Fruit fly (Drosophila melanogaster) whole organism, embryonic: Measurements from ENCODE around the gene Nplp3.
A peak's percentile ranks its signal among the peaks of the same experiment; 100 is the strongest.

ENCODE experiments used
- Ada2b ChIP-seq: fragments of 200-800 bp; sonication (Bioruptor generic); IDR thresholded peaks from 2 replicates; pipeline ENCODE4 v1.3.6; 2022; ENCODE audit warnings: missing biosample characterization, missing genetic modification characterization
- Aef1 ChIP-seq: fragments of 200-800 bp; sonication (Bioruptor generic); IDR thresholded peaks from 3 replicates; pipeline ENCODE4 v1.3.6; 2022; ENCODE audit warnings: missing biosample characterization, missing genetic modification characterization
- Atf6 ChIP-seq: fragments of 200-800 bp; sonication (Bioruptor generic); IDR thresholded peaks from 2 replicates; pipeline ENCODE4 v1.3.6; 2022; ENCODE audit warnings: missing biosample characterization, missing genetic modification characterization
- CG11093 ChIP-seq: fragments of 200-800 bp; sonication (Bioruptor generic); IDR thresholded peaks from 3 replicates; pipeline ENCODE4 v1.3.6; 2022; ENCODE audit warnings: missing biosample characterization, missing genetic modification characterization
- CG13296 ChIP-seq: fragments of 200-800 bp; sonication (Bioruptor generic); optimal IDR thresholded peaks from 3 replicates; lab custom pipeline; 2018; ENCODE audit warnings: missing biosample characterization, mild to moderate bottlenecking, missing genetic modification characterization
- CG14441 ChIP-seq: fragments of 200-800 bp; sonication (Bioruptor generic); IDR thresholded peaks from 2 replicates; pipeline ENCODE4 v1.3.6; 2022; ENCODE audit warnings: missing biosample characterization, missing genetic modification characterization
- CG16813 ChIP-seq: fragments of 200-800 bp; sonication (Bioruptor generic); IDR thresholded peaks from 3 replicates; pipeline ENCODE4 v1.3.6; 2022; ENCODE audit warnings: missing biosample characterization, missing genetic modification characterization; ENCODE audit not compliant: partially characterized antibody
- CG17186 ChIP-seq: fragments of 200-800 bp; sonication (Bioruptor generic); optimal IDR thresholded peaks from 3 replicates; lab custom pipeline; 2017; ENCODE audit warnings: missing biosample characterization, missing genetic modification reagents, missing genetic modification characterization
- CG17385 ChIP-seq: fragments of 200-800 bp; sonication (Bioruptor generic); optimal IDR thresholded peaks from 3 replicates; lab custom pipeline; 2018; ENCODE audit warnings: missing biosample characterization, mild to moderate bottlenecking, missing genetic modification characterization
- CG30403 ChIP-seq: fragments of 200-800 bp; sonication (Bioruptor generic); optimal IDR thresholded peaks from 3 replicates; lab custom pipeline; 2016; ENCODE audit warnings: missing biosample characterization, missing genetic modification characterization
- CG31441 ChIP-seq: fragments of 200-800 bp; sonication (Bioruptor generic); IDR thresholded peaks from 2 replicates; pipeline ENCODE4 v1.3.6; 2022; ENCODE audit warnings: missing biosample characterization, missing genetic modification characterization
- CG4282 ChIP-seq: fragments of 200-800 bp; sonication (Bioruptor generic); optimal IDR thresholded peaks from 2 replicates; lab custom pipeline; 2016; ENCODE audit warnings: missing biosample characterization, missing genetic modification characterization
- CG4424 ChIP-seq: fragments of 200-800 bp; sonication (Bioruptor generic); optimal IDR thresholded peaks from 3 replicates; lab custom pipeline; 2016; ENCODE audit warnings: missing biosample characterization, missing genetic modification characterization
- CG8388 ChIP-seq: fragments of 200-800 bp; sonication (Bioruptor generic); optimal IDR thresholded peaks from 2 replicates; lab custom pipeline; 2019; ENCODE audit warnings: missing biosample characterization, mild to moderate bottlenecking, missing genetic modification characterization, moderate library complexity
- CoRest ChIP-seq: fragments of 200-800 bp; sonication (Bioruptor generic); optimal IDR thresholded peaks from 3 replicates; lab custom pipeline; 2018; ENCODE audit warnings: missing biosample characterization, mild to moderate bottlenecking, missing genetic modification characterization, moderate library complexity
- Dref ChIP-seq: fragments of 200-800 bp; sonication (Bioruptor generic); IDR thresholded peaks from 2 replicates; pipeline ENCODE4 v1.3.6; 2022; ENCODE audit warnings: missing biosample characterization, missing genetic modification characterization
- Drgx ChIP-seq: fragments of 200-800 bp; sonication (Bioruptor generic); IDR thresholded peaks from 2 replicates; pipeline ENCODE4 v1.3.6; 2022; ENCODE audit warnings: missing biosample characterization, missing genetic modification characterization
- Fer2 ChIP-seq: fragments of 200-800 bp; sonication (Bioruptor generic); optimal IDR thresholded peaks from 2 replicates; lab custom pipeline; 2018; ENCODE audit warnings: missing biosample characterization, mild to moderate bottlenecking, missing genetic modification characterization, moderate library complexity
- H15 ChIP-seq: fragments of 200-800 bp; sonication (Bioruptor generic); IDR thresholded peaks from 3 replicates; pipeline ENCODE4 v1.3.6; 2022; ENCODE audit warnings: missing biosample characterization, missing genetic modification characterization
- Hmr ChIP-seq: fragments of 200-800 bp; sonication (Bioruptor generic); optimal IDR thresholded peaks from 3 replicates; lab custom pipeline; 2017; ENCODE audit warnings: mild to moderate bottlenecking, missing biosample characterization, missing genetic modification reagents, missing genetic modification characterization
- Hr51 ChIP-seq, 2 experiments: fragments of 200-800 bp; sonication (Bioruptor generic); optimal IDR thresholded peaks; 2 replicates in 1 of 2; 3 replicates in 1 of 2; lab custom pipeline; 2016 to 2018; ENCODE audit warnings: missing biosample characterization in 2 of 2, missing genetic modification characterization in 2 of 2, mild to moderate bottlenecking in 1 of 2, moderate library complexity in 1 of 2
- Lpt ChIP-seq: fragments of >200 bp; optimal IDR thresholded peaks from 2 replicates; lab custom pipeline; 2018; ENCODE audit warnings: missing biosample characterization, missing genetic modification characterization
- Oli ChIP-seq: fragments of 200-800 bp; sonication (Bioruptor generic); optimal IDR thresholded peaks from 2 replicates; lab custom pipeline; 2018; ENCODE audit warnings: missing biosample characterization, mild to moderate bottlenecking, missing genetic modification characterization, moderate library complexity
- Trl ChIP-seq, 3 experiments: fragments of >200 bp in 2 of 3; fragments of 200-800 bp in 1 of 3; sonication (Bioruptor generic) in 1 of 3; optimal IDR thresholded peaks; 2 replicates in 1 of 3; 3 replicates in 2 of 3; lab custom pipeline; 2016 to 2017; ENCODE audit warnings: missing biosample characterization in 1 of 3, missing genetic modification characterization in 1 of 3
- Xbp1 ChIP-seq: fragments of 200-800 bp; sonication (Bioruptor generic); optimal IDR thresholded peaks from 3 replicates; lab custom pipeline; 2016; ENCODE audit warnings: missing biosample characterization, mild to moderate bottlenecking, missing genetic modification characterization
- ap ChIP-seq: fragments of 200-800 bp; sonication (Bioruptor generic); IDR thresholded peaks from 2 replicates; pipeline ENCODE4 v1.3.6; 2022; ENCODE audit warnings: missing biosample characterization, missing genetic modification characterization
- az2 ChIP-seq: fragments of 200-800 bp; sonication (Bioruptor generic); optimal IDR thresholded peaks from 3 replicates; lab custom pipeline; 2016; ENCODE audit warnings: missing biosample characterization, missing genetic modification characterization
- chinmo ChIP-seq: fragments of 200-800 bp; sonication (Bioruptor generic); IDR thresholded peaks from 4 replicates; pipeline ENCODE4 v1.3.6; 2022; ENCODE audit warnings: missing biosample characterization, missing genetic modification characterization; ENCODE audit not compliant: partially characterized antibody
- dmrt99B ChIP-seq: fragments of 200-800 bp; sonication (Bioruptor generic); optimal IDR thresholded peaks from 2 replicates; lab custom pipeline; 2018; ENCODE audit warnings: missing biosample characterization, mild to moderate bottlenecking, missing genetic modification characterization, moderate library complexity
- esg ChIP-seq: fragments of 200-800 bp; sonication (Bioruptor generic); conservative IDR thresholded peaks from 2 replicates; pipeline ENCODE4 v1.3.6; 2022; ENCODE audit warnings: missing biosample characterization, missing genetic modification characterization
- fd3F ChIP-seq: fragments of 200-800 bp; sonication (Bioruptor generic); optimal IDR thresholded peaks from 2 replicates; lab custom pipeline; 2018; ENCODE audit warnings: missing biosample characterization, mild to moderate bottlenecking, missing genetic modification characterization, moderate library complexity
- nmo ChIP-seq: fragments of 200-800 bp; sonication (Bioruptor generic); optimal IDR thresholded peaks from 2 replicates; lab custom pipeline; 2018; ENCODE audit warnings: missing biosample characterization, mild to moderate bottlenecking, missing genetic modification characterization, moderate library complexity
- onecut ChIP-seq: fragments of 200-800 bp; sonication (Bioruptor generic); IDR thresholded peaks from 2 replicates; pipeline ENCODE4 v1.3.6; 2022; ENCODE audit warnings: missing biosample characterization, missing genetic modification characterization
- pan ChIP-seq, 4 experiments: fragments of >200 bp in 3 of 4; fragments of 200-800 bp in 1 of 4; sonication (Bioruptor generic) in 1 of 4; optimal IDR thresholded peaks in 3 of 4; IDR thresholded peaks in 1 of 4; 2 replicates each; pipeline versions ENCODE4 v1.3.6 to Lab custom; 2017 to 2022; ENCODE audit warnings: missing biosample characterization in 2 of 4, missing genetic modification characterization in 2 of 4, mixed read lengths in 1 of 4
- pb ChIP-seq: fragments of 200-800 bp; sonication (Bioruptor generic); optimal IDR thresholded peaks from 3 replicates; lab custom pipeline; 2016; ENCODE audit warnings: missing biosample characterization, missing genetic modification characterization
- row ChIP-seq: fragments of 200-800 bp; sonication (Bioruptor generic); IDR thresholded peaks from 3 replicates; pipeline ENCODE4 v1.3.6; 2022; ENCODE audit warnings: missing biosample characterization, missing genetic modification characterization
- run ChIP-seq: fragments of 200-800 bp; sonication (Bioruptor generic); optimal IDR thresholded peaks from 3 replicates; lab custom pipeline; 2018; ENCODE audit warnings: missing biosample characterization, mild to moderate bottlenecking, missing genetic modification characterization
- sens ChIP-seq: fragments of 200-800 bp; sonication (Bioruptor generic); peaks from one replicate; lab custom pipeline; 2016; ENCODE audit warnings: missing biosample characterization, missing genetic modification characterization
- sisA ChIP-seq: fragments of 200-800 bp; sonication (Bioruptor generic); IDR thresholded peaks from 2 replicates; pipeline ENCODE4 v1.3.6; 2022; ENCODE audit warnings: missing biosample characterization, missing genetic modification characterization
- slbo ChIP-seq: fragments of 200-800 bp; sonication (Bioruptor generic); IDR thresholded peaks from 2 replicates; pipeline ENCODE4 v1.3.6; 2022; ENCODE audit warnings: missing biosample characterization, missing genetic modification characterization
- so ChIP-seq: fragments of 200-800 bp; sonication (Bioruptor generic); IDR thresholded peaks from 3 replicates; pipeline ENCODE4 v1.3.6; 2022; ENCODE audit warnings: missing biosample characterization, missing genetic modification characterization
- stc ChIP-seq: fragments of 200-800 bp; sonication (Bioruptor generic); IDR thresholded peaks from 2 replicates; pipeline ENCODE4 v1.3.6; 2022; ENCODE audit warnings: missing biosample characterization, missing genetic modification characterization
- tap ChIP-seq: fragments of 200-800 bp; optimal IDR thresholded peaks from 3 replicates; lab custom pipeline; 2019; ENCODE audit warnings: missing biosample characterization, mild to moderate bottlenecking, missing genetic modification characterization, moderate library complexity
- tgo ChIP-seq: fragments of 200-800 bp; sonication (Bioruptor generic); IDR thresholded peaks from 3 replicates; pipeline ENCODE4 v1.3.6; 2022; ENCODE audit warnings: missing biosample characterization, missing genetic modification characterization
- ttk ChIP-seq: fragments of 200-800 bp; sonication (Bioruptor generic); IDR thresholded peaks from 2 replicates; pipeline ENCODE4 v2.1.2; 2022; ENCODE audit warnings: missing biosample characterization, missing genetic modification characterization
- zfh2 ChIP-seq: fragments of 200-800 bp; sonication (Bioruptor generic); optimal IDR thresholded peaks from 2 replicates; lab custom pipeline; 2016; ENCODE audit warnings: missing biosample characterization, missing genetic modification characterization

Nplp3 gene

dm6 chr3L:16286258-16286657, 31.6 kb upstream of the Nplp3 start (continued):
- TF ChIP-seq tap (tag; lab: Kevin White, UChicago) (peak; percentile 40), pb (GFP tag; lab: Kevin White, UChicago) (no peak), Drgx (GFP tag; lab: Robert Waterston, UW) (no peak), tgo (GFP tag; lab: Robert Waterston, UW) (peak; percentile 35; the same call in 2 of the 3 replicates), chinmo (GFP tag; lab: Robert Waterston, UW) (0 out of 4 replicates have a peak, but pooled peaks have one; percentile 47), esg (GFP tag; lab: Robert Waterston, UW) (peak; percentile 27; the same call in 1 of the 2 replicates), CG8388 (GFP tag; lab: Kevin White, UChicago) (no peak), CG4282 (GFP tag; lab: Kevin White, UChicago) (no peak), sens (GFP tag; lab: Kevin White, UChicago) (peak; percentile 74), run (tag; lab: Kevin White, UChicago) (peak; percentile 6), CoRest (tag; lab: Kevin White, UChicago) (peak; percentile 16), Oli (tag; lab: Kevin White, UChicago) (peak; percentile 44), CG31441 (GFP tag; lab: Robert Waterston, UW) (0 out of 2 replicates have a peak, but pooled peaks have one; percentile 29), Hr51 (GFP tag; optimal IDR thresholded peaks at IDR 0.05; lab: Kevin White, UChicago) (peak in 1 of 2 experiments; percentile 67), Xbp1 (GFP tag; lab: Kevin White, UChicago) (peak; percentile 10), Hmr (GFP tag; lab: Kevin White, UChicago) (no peak), Lpt (GFP tag; lab: Kevin White, UChicago) (no peak), so (GFP tag; lab: Robert Waterston, UW) (peak; percentile 45; the same call in 1 of the 3 replicates), CG16813 (no peak)

- TF ChIP-seq chinmo (GFP tag; lab: Robert Waterston, UW) (0 out of 4 replicates have a peak, but pooled peaks have one; percentile 18), Trl (optimal IDR thresholded peaks at IDR 0.05; lab: Kevin White, UChicago) (peak; percentile 8 to 42), Trl (GFP tag; optimal IDR thresholded peaks at IDR 0.05; lab: Kevin White, UChicago) (no peak), Fer2 (tag; lab: Kevin White, UChicago) (no peak), zfh2 (GFP tag; lab: Kevin White, UChicago) (no peak)
Measured at dm6 chr3L:16288322-16288721, 29.5 kb upstream of the Nplp3 start, which contains the start of gene CG13046. CG13046 (minus strand) TSS chr3L:16288422.

dm6 chr3L:16289067-16289466, 28.8 kb upstream of the Nplp3 start:
- TF ChIP-seq CG14441 (GFP tag; lab: Robert Waterston, UW) (peak; percentile 33; the same call in 1 of the 2 replicates), CG17385 (peak; percentile 13), ttk (GFP tag; lab: Robert Waterston, UW) (0 out of 2 replicates have a peak, but pooled peaks have one; percentile 11), slbo (peak; percentile 22; the same call in 1 of the 2 replicates), dmrt99B (tag; lab: Kevin White, UChicago) (peak; percentile 43), pan (optimal IDR thresholded peaks at IDR 0.05; lab: Kevin White, UChicago) (no peak), pan (GFP tag; optimal IDR thresholded peaks at IDR 0.05 in 1 of 2, IDR thresholded peaks at IDR 0.05 in 1 of 2) (peak in 1 of 2 experiments; percentile 37), Aef1 (GFP tag; lab: Robert Waterston, UW) (0 out of 3 replicates have a peak, but pooled peaks have one; percentile 16), Dref (GFP tag; lab: Robert Waterston, UW) (no peak), CG11093 (GFP tag; lab: Robert Waterston, UW) (no peak), CG30403 (GFP tag; lab: Kevin White, UChicago) (peak; percentile 48), CoRest (tag; lab: Kevin White, UChicago) (peak; percentile 20), Ada2b (GFP tag; lab: Robert Waterston, UW) (peak; percentile 58; the same call in 1 of the 2 replicates), onecut (0 out of 2 replicates have a peak, but pooled peaks have one; percentile 7), stc (GFP tag; lab: Robert Waterston, UW) (0 out of 2 replicates have a peak, but pooled peaks have one; percentile 26), az2 (GFP tag; lab: Kevin White, UChicago) (peak; percentile 31), CG13296 (GFP tag; lab: Kevin White, UChicago) (peak; percentile 39), H15 (GFP tag; lab: Robert Waterston, UW) (peak; percentile 53; the same call in 1 of the 3 replicates), CG17186 (GFP tag; lab: Kevin White, UChicago) (no peak), CG4424 (GFP tag; lab: Kevin White, UChicago) (peak; percentile 38), nmo (GFP tag; lab: Kevin White, UChicago) (peak; percentile 2), fd3F (GFP tag; lab: Kevin White, UChicago) (peak; percentile 36), sisA (GFP tag; lab: Robert Waterston, UW) (peak; percentile 15; the same call in 1 of the 2 replicates), Atf6 (GFP tag; lab: Robert Waterston, UW) (peak; percentile 38; the same call in 1 of the 2 replicates), ap (GFP tag; lab: Robert Waterston, UW) (peak; percentile 65), row (GFP tag; lab: Robert Waterston, UW) (peak; percentile 34; the same call in 1 of the 3 replicates)
